Worm (Caenorhabditis elegans) whole organism, early embryonic: ENCODE data around the gene scl-2.

Experiments used
- B0310.2 ChIP-seq: sonication (generic microtip); optimal IDR thresholded peaks from 2 replicates; lab custom pipeline; 2016; ENCODE audit warnings: mild to moderate bottlenecking, missing genetic modification characterization, missing compliant biosample characterization
- F13C5.2 ChIP-seq: sonication (generic microtip); optimal IDR thresholded peaks from 2 replicates; lab custom pipeline; 2017; ENCODE audit warnings: mild to moderate bottlenecking, missing genetic modification characterization, inconsistent platforms, missing compliant biosample characterization
- ama-1 ChIP-seq: fragments of 150-350 bp; optimal IDR thresholded peaks from 2 replicates; lab custom pipeline; 2014
- ceh-13 ChIP-seq: fragments of 200-800 bp; sonication (Bioruptor generic); optimal IDR thresholded peaks from 2 replicates; lab custom pipeline; 2018; ENCODE audit warnings: mild to moderate bottlenecking, missing genetic modification characterization, missing compliant biosample characterization
- ceh-36 ChIP-seq: sonication (generic microtip); optimal IDR thresholded peaks from 2 replicates; lab custom pipeline; 2016; ENCODE audit warnings: missing genetic modification characterization, inconsistent platforms, missing compliant biosample characterization
- flt-1 ChIP-seq: fragments of 200-800 bp; sonication (Bioruptor generic); IDR thresholded peaks from 2 replicates; pipeline ENCODE4 v1.3.6; 2022; ENCODE audit warnings: missing genetic modification characterization, missing compliant biosample characterization
- hmg-4 ChIP-seq: fragments of 200-800 bp; sonication (Bioruptor generic); optimal IDR thresholded peaks from 2 replicates; lab custom pipeline; 2018; ENCODE audit warnings: mild to moderate bottlenecking, missing genetic modification characterization, missing compliant biosample characterization
- hnd-1 ChIP-seq: sonication (generic microtip); optimal IDR thresholded peaks from 2 replicates; lab custom pipeline; 2016; ENCODE audit warnings: missing genetic modification characterization, missing compliant biosample characterization
- scrt-1 ChIP-seq: fragments of 200-800 bp; sonication (Bioruptor generic); IDR thresholded peaks from 2 replicates; pipeline ENCODE4 v1.3.6; 2022; ENCODE audit warnings: missing genetic modification characterization, missing compliant biosample characterization
- tbx-11 ChIP-seq: fragments of 200-800 bp; sonication (Bioruptor generic); IDR thresholded peaks from 2 replicates; pipeline ENCODE4 v1.3.6; 2022; ENCODE audit warnings: missing genetic modification characterization, missing compliant biosample characterization

ce11 chrIV:13013231-13013630 is 44.3 kb upstream of the scl-2 start:
- TF ChIP-seq ceh-36 (tag; lab: Kevin White, UChicago), result no peak
- TF ChIP-seq hnd-1, result no peak
- TF ChIP-seq ceh-13 (GFP tag; lab: Kevin White, UChicago), result no peak
- TF ChIP-seq tbx-11 (GFP tag; lab: Robert Waterston, UW), result no peak
- TF ChIP-seq F13C5.2 (tag; lab: Kevin White, UChicago), result no peak
- no peak for TF ChIP-seq ama-1 (lab: Kevin White, UChicago)
- TF ChIP-seq flt-1 (GFP tag; lab: Robert Waterston, UW), result no peak
- no peak for TF ChIP-seq scrt-1 (GFP tag; lab: Robert Waterston, UW)
- no peak for TF ChIP-seq hmg-4 (GFP tag; lab: Kevin White, UChicago)
- TF ChIP-seq B0310.2 (tag; lab: Kevin White, UChicago), result no peak
